Worm (Caenorhabditis elegans) whole organism, L3 larva: ENCODE results near the gene F54E7.9.

Source experiments
- R02D3.7 ChIP-seq: fragments of 150-350 bp; optimal IDR thresholded peaks from 2 replicates; lab custom pipeline; 2014; ENCODE audit warnings: missing biosample characterization, missing genetic modification characterization
- ZK546.5 ChIP-seq: sonication (generic microtip); optimal IDR thresholded peaks from 2 replicates; lab custom pipeline; 2017; ENCODE audit warnings: missing biosample characterization, missing genetic modification characterization
- aly-2 ChIP-seq: fragments of 150-350 bp; optimal IDR thresholded peaks from 2 replicates; lab custom pipeline; 2014; ENCODE audit warnings: missing biosample characterization, missing genetic modification characterization
- ama-1 ChIP-seq: fragments of 150-350 bp; optimal IDR thresholded peaks from 2 replicates; lab custom pipeline; 2018
- egl-27 ChIP-seq: sonication (generic microtip); optimal IDR thresholded peaks from 4 replicates; lab custom pipeline; 2017; ENCODE audit warnings: missing biosample characterization, missing genetic modification reagents, missing genetic modification characterization
- elt-3 ChIP-seq, 3 experiments: fragments of 150-350 bp in 1 of 3; sonication (generic microtip) in 2 of 3; optimal IDR thresholded peaks; 2 replicates in 2 of 3; 4 replicates in 1 of 3; lab custom pipeline; 2014 to 2017; ENCODE audit warnings: missing biosample characterization in 3 of 3, missing genetic modification characterization in 3 of 3
- eor-1 ChIP-seq, 2 experiments: fragments of 150-350 bp; optimal IDR thresholded peaks; 2 replicates each; lab custom pipeline; 2014 to 2018; ENCODE audit warnings: missing biosample characterization in 2 of 2, missing genetic modification characterization in 2 of 2
- fkh-10 ChIP-seq: sonication (generic microtip); optimal IDR thresholded peaks from 2 replicates; lab custom pipeline; 2017; ENCODE audit warnings: missing biosample characterization, missing genetic modification reagents, missing genetic modification characterization
- fkh-2 ChIP-seq: fragments of 150-350 bp; optimal IDR thresholded peaks from 2 replicates; lab custom pipeline; 2014; ENCODE audit warnings: missing biosample characterization, missing genetic modification reagents, missing genetic modification characterization
- fos-1 ChIP-seq: fragments of 150-350 bp; optimal IDR thresholded peaks from 2 replicates; lab custom pipeline; 2014; ENCODE audit warnings: missing biosample characterization, missing genetic modification characterization
- jun-1 ChIP-seq: fragments of 150-350 bp; optimal IDR thresholded peaks from 2 replicates; lab custom pipeline; 2014; ENCODE audit warnings: missing biosample characterization, missing genetic modification reagents, missing genetic modification characterization
- lin-39 ChIP-seq: fragments of 150-350 bp; optimal IDR thresholded peaks from 2 replicates; lab custom pipeline; 2018; ENCODE audit warnings: missing biosample characterization, missing genetic modification reagents, missing genetic modification characterization
- lsy-12 ChIP-seq: sonication (generic microtip); optimal IDR thresholded peaks from 2 replicates; lab custom pipeline; 2016; ENCODE audit warnings: mild to moderate bottlenecking, missing genetic modification characterization, missing compliant biosample characterization
- mml-1 ChIP-seq: fragments of 150-350 bp; sonication (generic microtip); optimal IDR thresholded peaks from 3 replicates; lab custom pipeline; 2014; ENCODE audit warnings: missing biosample characterization, missing genetic modification characterization
- nfya-1 ChIP-seq: sonication (generic microtip); optimal IDR thresholded peaks from 2 replicates; lab custom pipeline; 2017; ENCODE audit warnings: missing genetic modification characterization, mild to moderate bottlenecking, missing compliant biosample characterization, antibody characterized with exemption, moderate library complexity; ENCODE audit not compliant: insufficient read depth
- nhr-12 ChIP-seq: fragments of 150-350 bp; optimal IDR thresholded peaks from 2 replicates; lab custom pipeline; 2014; ENCODE audit warnings: missing biosample characterization, missing genetic modification characterization
- nhr-23 ChIP-seq: fragments of 150-350 bp; optimal IDR thresholded peaks from 2 replicates; lab custom pipeline; 2014; ENCODE audit warnings: missing biosample characterization, missing genetic modification reagents, missing genetic modification characterization
- nhr-237 ChIP-seq: fragments of 150-350 bp; optimal IDR thresholded peaks from 2 replicates; lab custom pipeline; 2014; ENCODE audit warnings: missing biosample characterization, missing genetic modification characterization
- nhr-25 ChIP-seq: sonication (generic microtip); optimal IDR thresholded peaks from 2 replicates; lab custom pipeline; 2017; ENCODE audit warnings: missing biosample characterization, missing genetic modification characterization
- nhr-43 ChIP-seq: sonication (generic microtip); optimal IDR thresholded peaks from 2 replicates; lab custom pipeline; 2016; ENCODE audit warnings: mild to moderate bottlenecking, missing genetic modification characterization, missing compliant biosample characterization; ENCODE audit not compliant: poor library complexity, severe bottlenecking
- nhr-67 ChIP-seq: fragments of 150-350 bp; optimal IDR thresholded peaks from 2 replicates; lab custom pipeline; 2014; ENCODE audit warnings: missing biosample characterization, missing genetic modification characterization
- pqm-1 ChIP-seq: fragments of 150-350 bp; optimal IDR thresholded peaks from 2 replicates; lab custom pipeline; 2017; ENCODE audit warnings: missing biosample characterization, missing genetic modification characterization, inconsistent platforms
- sea-2 ChIP-seq: fragments of 150-350 bp; sonication (generic microtip); optimal IDR thresholded peaks from 4 replicates; lab custom pipeline; 2014; ENCODE audit warnings: missing biosample characterization, missing genetic modification reagents, missing genetic modification characterization
- snpc-4 ChIP-seq: fragments of 150-350 bp; optimal IDR thresholded peaks from 2 replicates; lab custom pipeline; 2014; ENCODE audit warnings: missing biosample characterization, missing genetic modification characterization
- tbx-2 ChIP-seq: sonication (generic microtip); optimal IDR thresholded peaks from 2 replicates; lab custom pipeline; 2016; ENCODE audit warnings: mild to moderate bottlenecking, missing genetic modification characterization, missing compliant biosample characterization
- unc-62 ChIP-seq: fragments of 150-350 bp; sonication (generic microtip); optimal IDR thresholded peaks from 4 replicates; lab custom pipeline; 2014; ENCODE audit warnings: missing biosample characterization, missing genetic modification reagents, missing genetic modification characterization
- zag-1 ChIP-seq: fragments of 150-350 bp; optimal IDR thresholded peaks from 2 replicates; lab custom pipeline; 2014; ENCODE audit warnings: missing biosample characterization, missing genetic modification characterization
- ztf-11 ChIP-seq: fragments of 150-350 bp; optimal IDR thresholded peaks from 2 replicates; lab custom pipeline; 2014; ENCODE audit warnings: missing biosample characterization, missing genetic modification characterization

Gene F54E7.9

DNA sequence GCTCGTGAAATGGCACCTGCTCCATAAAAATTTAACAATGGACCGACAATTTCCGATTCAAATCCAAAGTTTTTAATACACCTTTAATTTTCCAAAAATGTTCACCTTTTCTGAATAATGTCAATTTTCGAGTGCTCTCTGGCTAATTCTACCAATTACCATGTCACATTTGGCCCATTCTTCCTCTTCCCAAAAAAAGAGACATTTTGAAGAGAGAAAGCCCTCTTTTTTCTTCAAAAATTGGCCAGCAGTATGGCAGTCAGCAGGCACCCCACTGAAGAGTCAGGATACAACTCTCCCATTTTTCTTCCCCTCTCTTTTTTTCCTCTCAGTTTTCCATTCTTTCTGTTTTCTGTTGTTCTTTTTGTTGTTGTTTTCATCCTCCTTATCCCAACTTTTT, 43.2 kb downstream of the F54E7.9 start:
- TF ChIP-seq lin-39 (tag; lab: Kevin White, UChicago) = peak; percentile 17
- no peak for TF ChIP-seq unc-62

ce11 chrIII:5632426-5632976, 45.2 kb downstream of the F54E7.9 start:
- TF ChIP-seq fos-1 (tag; lab: Kevin White, UChicago) (no peak), nfya-1 (tag; lab: Kevin White, UChicago) (peak; percentile 35), fkh-10 (GFP tag; lab: Kevin White, UChicago) (peak; percentile 54), ZK546.5 (tag; lab: Kevin White, UChicago) (no peak), lin-39 (tag; lab: Kevin White, UChicago) (peak; percentile 41), pqm-1 (tag; lab: Kevin White, UChicago) (no peak), ama-1 (lab: Kevin White, UChicago) (no peak), snpc-4 (peak; percentile 94)

DNA sequence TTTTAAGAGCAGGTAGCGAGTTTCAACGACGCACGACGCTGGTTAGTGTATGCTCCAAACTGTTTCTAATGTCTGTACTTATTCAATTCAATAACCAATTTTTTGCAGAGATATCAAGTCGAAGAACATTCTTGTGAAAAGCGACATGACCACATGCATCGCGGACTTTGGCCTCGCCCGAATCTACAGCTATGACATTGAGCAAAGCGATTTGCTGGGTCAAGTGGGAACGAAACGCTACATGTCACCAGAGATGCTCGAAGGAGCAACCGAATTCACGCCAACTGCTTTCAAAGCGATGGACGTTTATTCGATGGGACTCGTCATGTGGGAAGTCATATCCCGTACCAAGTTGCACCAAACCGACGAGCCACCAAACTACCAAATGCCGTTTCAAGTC, 47.3 kb downstream of the F54E7.9 start:
- TF ChIP-seq lin-39 (tag; lab: Kevin White, UChicago) (peak; percentile 23), nhr-12 (tag; lab: Kevin White, UChicago) (no peak)

DNA sequence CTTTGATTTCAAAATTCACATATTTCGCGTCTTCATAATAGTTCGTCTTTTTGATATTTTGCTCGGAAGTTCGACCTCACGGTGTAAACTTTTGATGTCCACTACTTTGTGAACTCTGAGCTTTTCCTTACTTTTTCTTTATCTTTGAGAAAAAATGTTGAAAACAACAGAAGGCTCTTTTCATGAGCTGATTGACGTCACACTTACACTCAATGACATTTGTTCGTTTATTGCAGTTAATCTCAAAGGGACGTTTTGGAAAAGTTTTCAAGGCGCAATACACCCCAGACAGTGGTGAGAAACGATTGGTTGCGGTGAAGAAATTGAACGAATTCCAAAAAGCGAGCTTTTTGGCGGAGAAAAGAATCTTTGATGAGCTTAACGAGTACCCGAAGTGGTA, 48.5 kb downstream of the F54E7.9 start:
- no peak for TF ChIP-seq nhr-237
- TF ChIP-seq ama-1 (lab: Kevin White, UChicago) = no peak
- no peak for TF ChIP-seq nhr-67 (tag; lab: Kevin White, UChicago)
- TF ChIP-seq nfya-1 (tag; lab: Kevin White, UChicago) = no peak
- no peak for TF ChIP-seq lsy-12 (tag; lab: Kevin White, UChicago)
- TF ChIP-seq tbx-2 (tag; lab: Kevin White, UChicago) = no peak
- no peak for TF ChIP-seq jun-1 (tag; lab: Kevin White, UChicago)
- no peak for TF ChIP-seq sea-2 (GFP tag; lab: Kevin White, UChicago)
- TF ChIP-seq zag-1 (tag; lab: Kevin White, UChicago) = no peak
- no peak for TF ChIP-seq nhr-43
- TF ChIP-seq nhr-23 = no peak
- no peak for TF ChIP-seq fkh-2 (tag; lab: Kevin White, UChicago)
- TF ChIP-seq eor-1 (tag; optimal IDR thresholded peaks at IDR 0.05; lab: Kevin White, UChicago) = no peak
- TF ChIP-seq ztf-11 (tag; lab: Kevin White, UChicago) = no peak
- TF ChIP-seq elt-3 (tag; optimal IDR thresholded peaks at IDR 0.05; lab: Kevin White, UChicago) = no peak
- TF ChIP-seq R02D3.7 = no peak
- no peak for TF ChIP-seq aly-2 (tag; lab: Kevin White, UChicago)
- no peak for TF ChIP-seq egl-27 (tag; lab: Kevin White, UChicago)
- no peak for TF ChIP-seq nhr-25 (tag; lab: Kevin White, UChicago)
- no peak for TF ChIP-seq mml-1
